Worm (Caenorhabditis elegans): ENCODE measurements around the gene ell-1.

ce11 chrIV:4411311-4411947, 17.2 kb downstream of the ell-1 start:
- no peak for TF ChIP-seq bed-1 (GFP tag; IDR thresholded peaks at IDR 0.05)
- TF ChIP-seq ets-4 (GFP tag; optimal IDR thresholded peaks at IDR 0.05): no peak
- no peak for TF ChIP-seq ama-1 (optimal IDR thresholded peaks at IDR 0.05)
- TF ChIP-seq ama-1 (GFP tag; optimal IDR thresholded peaks at IDR 0.05): no peak
- no peak for TF ChIP-seq hmg-1.2 (GFP tag; IDR thresholded peaks at IDR 0.05)
- no peak for TF ChIP-seq bed-2 (GFP tag; IDR thresholded peaks at IDR 0.05)
- no peak for TF ChIP-seq attf-6 (GFP tag; IDR thresholded peaks at IDR 0.05)
- TF ChIP-seq attf-5 (GFP tag; optimal IDR thresholded peaks at IDR 0.05): no peak
- TF ChIP-seq snpc-4 (GFP tag; optimal IDR thresholded peaks at IDR 0.05): no peak
- no peak for TF ChIP-seq snpc-4 (tag; optimal IDR thresholded peaks at IDR 0.05)
- no peak for TF ChIP-seq lin-26 (GFP tag; IDR thresholded peaks at IDR 0.05)
- no peak for TF ChIP-seq egl-44 (GFP tag; IDR thresholded peaks at IDR 0.05)
- TF ChIP-seq ceh-40 (GFP tag; IDR thresholded peaks at IDR 0.05): no peak
- TF ChIP-seq D2030.7 (GFP tag; IDR thresholded peaks at IDR 0.05): no peak
- no peak for TF ChIP-seq chd-7 (tag; optimal IDR thresholded peaks at IDR 0.05)
- TF ChIP-seq let-607 (tag; optimal IDR thresholded peaks at IDR 0.05): no peak
